Worm (Caenorhabditis elegans): Measurements from ENCODE around the gene K02F6.6.
"Not testable (repeated sequence)": the region's sequence is repeated elsewhere in the genome, so short reads cannot be mapped to it uniquely, and the experiment has no call there.

K02F6.6 gene

DNA sequence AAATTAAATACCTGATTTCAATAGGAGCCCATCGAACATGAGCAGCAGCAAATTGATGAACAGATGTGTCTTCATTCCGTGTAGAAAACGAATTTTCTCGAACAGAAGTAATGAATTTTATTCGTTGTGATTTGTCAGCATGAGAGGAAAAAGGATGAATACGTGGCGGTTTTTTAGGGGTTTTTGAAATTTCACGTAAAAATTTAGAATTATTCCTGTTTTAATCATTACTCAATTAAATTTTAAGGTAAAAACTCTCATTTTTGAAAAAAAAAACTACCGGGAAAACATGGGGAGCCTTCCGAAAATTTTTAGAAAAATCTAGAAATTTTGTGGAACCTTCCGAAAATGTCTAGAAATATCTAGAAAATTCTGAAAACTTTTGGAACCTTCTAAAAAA, 7.2 kb downstream of the K02F6.6 start, which contains the start of gene K02F6.7:
Gene K02F6.7 (minus strand): TSS at position 101 of the 400 bp plus-strand sequence.
- no peak for TF ChIP-seq cey-2 (tag; optimal IDR thresholded peaks at IDR 0.05; ENCODE audit: borderline replicate concordance, insufficient read depth)
- TF ChIP-seq mdt-29 (GFP tag; IDR thresholded peaks at IDR 0.05), result no peak
- no peak for TF ChIP-seq nhr-77 (tag; optimal IDR thresholded peaks at IDR 0.05)
- TF ChIP-seq lin-39 (tag; optimal IDR thresholded peaks at IDR 0.05), result no peak
- no peak for TF ChIP-seq unc-39 (tag; optimal IDR thresholded peaks at IDR 0.05)
- TF ChIP-seq dpl-1 (GFP tag; optimal IDR thresholded peaks at IDR 0.05), result no peak
- no peak for TF ChIP-seq fos-1 (tag; optimal IDR thresholded peaks at IDR 0.05)
- no peak for TF ChIP-seq lin-1 (GFP tag; IDR thresholded peaks at IDR 0.05)
- TF ChIP-seq fkh-10 (GFP tag; optimal IDR thresholded peaks at IDR 0.05), result no peak
- TF ChIP-seq D1046.2 (GFP tag; IDR thresholded peaks at IDR 0.05), result no peak
- no peak for TF ChIP-seq Y48G9A.11 (GFP tag; IDR thresholded peaks at IDR 0.05)

DNA sequence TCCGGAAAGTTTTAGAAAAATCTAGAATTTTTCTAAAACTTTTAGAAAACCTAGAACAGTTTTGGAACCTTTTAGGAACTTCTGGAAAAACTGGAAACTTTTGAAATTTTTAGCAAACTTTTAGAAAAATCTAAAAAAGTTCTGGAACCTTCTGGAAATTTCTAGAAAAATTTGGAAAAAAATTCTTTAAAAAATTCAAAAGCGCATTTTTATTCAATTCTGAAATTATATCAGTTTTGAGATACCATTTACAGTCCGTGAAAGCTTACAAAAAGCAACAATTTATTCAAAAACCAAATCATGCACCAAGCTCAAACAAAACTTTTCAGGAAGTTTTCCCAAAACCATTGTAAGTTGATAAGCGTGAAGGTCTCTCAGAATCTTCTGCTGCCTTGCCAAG, 7.6 kb downstream of the K02F6.6 start, which contains the start of gene K02F6.4:
Gene K02F6.4 (plus strand): TSS at position 301 of the 400 bp plus-strand sequence.
- TF ChIP-seq nhr-41 (GFP tag; IDR thresholded peaks at IDR 0.05) (no peak), zfp-2 (tag; optimal IDR thresholded peaks at IDR 0.05) (no peak), unc-62 (GFP tag; optimal IDR thresholded peaks at IDR 0.05 in 1 of 2) (no peak), unc-62 (tag; optimal IDR thresholded peaks at IDR 0.05) (no peak), mes-2 (tag; optimal IDR thresholded peaks at IDR 0.05; ENCODE audit: poor library complexity, severe bottlenecking) (no peak), F10B5.3 (tag; optimal IDR thresholded peaks at IDR 0.05) (no peak), zip-2 (tag; optimal IDR thresholded peaks at IDR 0.05) (no peak), F26F4.8 (GFP tag; conservative IDR thresholded peaks at IDR 0.05) (no peak), lin-38 (GFP tag; IDR thresholded peaks at IDR 0.05) (no peak), spr-1 (tag; optimal IDR thresholded peaks at IDR 0.05) (no peak)

DNA sequence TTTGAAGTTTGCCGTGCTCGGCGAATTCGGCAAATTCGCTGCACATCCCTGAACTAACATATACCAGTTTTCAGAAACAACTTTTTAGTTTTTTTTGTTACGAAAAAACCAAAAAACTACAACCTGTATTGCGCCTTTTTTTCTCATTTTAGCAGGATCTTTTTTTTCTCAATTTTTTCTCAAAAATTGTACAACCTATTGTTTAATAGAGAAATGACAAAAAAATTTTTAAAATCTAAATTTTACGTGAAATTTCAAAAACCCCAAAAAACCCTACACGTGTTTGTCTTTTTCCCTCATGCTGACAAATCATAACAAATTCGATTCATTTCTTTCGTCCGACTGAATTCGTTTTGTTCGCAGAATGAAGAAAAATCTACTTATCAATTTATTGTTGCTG, 15.3 kb downstream of the K02F6.6 start, which contains the start of gene K02F6.3:
Gene K02F6.3 (plus strand): TSS at position 301 of the 400 bp plus-strand sequence.
- TF ChIP-seq snpc-4 (tag; optimal IDR thresholded peaks at IDR 0.05) (no peak), dpl-1 (GFP tag; optimal IDR thresholded peaks at IDR 0.05) (no peak), daf-12 (tag; optimal IDR thresholded peaks at IDR 0.05) (no peak), arid-1 (GFP tag; conservative IDR thresholded peaks at IDR 0.05) (no peak), hlh-30 (tag; optimal IDR thresholded peaks at IDR 0.05; ENCODE audit: insufficient read depth) (no peak), unc-62 (GFP tag; optimal IDR thresholded peaks at IDR 0.05 in 1 of 2) (no peak), unc-62 (tag; optimal IDR thresholded peaks at IDR 0.05) (no peak), ces-1 (GFP tag; optimal IDR thresholded peaks at IDR 0.05) (no peak), snpc-1.2 (GFP tag; IDR thresholded peaks at IDR 0.05) (no peak), fkh-10 (GFP tag; optimal IDR thresholded peaks at IDR 0.05) (no peak), zip-2 (tag; optimal IDR thresholded peaks at IDR 0.05) (no peak), nhr-77 (tag; optimal IDR thresholded peaks at IDR 0.05) (no peak), duxl-1 (tag; optimal IDR thresholded peaks at IDR 0.05; ENCODE audit: poor library complexity) (no peak)

DNA sequence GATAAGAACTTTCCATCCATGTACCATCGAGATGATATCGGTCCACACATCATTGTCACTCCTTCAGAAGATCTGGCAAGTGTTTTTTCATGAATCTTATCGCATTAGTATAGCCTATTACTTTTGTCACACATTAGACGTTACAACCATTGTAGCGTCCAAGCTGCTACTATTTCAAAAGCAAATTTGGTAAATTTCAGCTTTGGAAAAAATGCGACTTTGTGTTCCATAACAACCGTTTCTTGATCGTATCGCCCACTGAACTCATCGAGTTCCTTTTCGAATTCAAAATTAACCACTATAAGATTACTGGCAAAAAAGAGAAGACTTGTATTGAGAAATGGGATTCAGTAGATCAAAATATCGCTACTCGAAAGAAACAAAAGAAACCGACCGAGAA, 22.4 kb downstream of the K02F6.6 start:
- no peak for TF ChIP-seq zip-11 (GFP tag; IDR thresholded peaks at IDR 0.05)
- TF ChIP-seq aha-1 (tag), result peak; percentile 35
- peak in 1 of 2 experiments; percentile 90 for TF ChIP-seq unc-62 (GFP tag; optimal IDR thresholded peaks at IDR 0.05 in 1 of 2)
- no peak for TF ChIP-seq unc-62 (tag; optimal IDR thresholded peaks at IDR 0.05)

DNA sequence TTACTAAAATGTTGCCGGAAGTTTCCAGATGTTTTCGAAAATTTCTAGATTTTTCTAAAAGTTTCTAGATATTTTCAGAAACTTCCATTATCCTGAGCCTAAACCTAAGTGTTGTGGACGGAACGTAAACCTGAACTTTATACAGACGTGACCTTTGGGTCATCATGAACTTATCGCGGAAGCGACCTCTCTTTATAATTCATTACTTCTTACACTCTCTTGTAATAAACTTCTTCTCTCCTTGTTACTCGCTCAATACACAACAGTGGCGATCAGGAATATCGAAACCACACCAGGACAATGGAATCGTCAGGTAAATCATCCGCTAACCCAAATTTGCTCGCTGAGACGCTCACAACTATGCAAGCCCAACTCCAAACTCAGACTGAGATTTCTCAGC, 23.1 kb downstream of the K02F6.6 start, which contains the start of gene K02F6.1:
Gene K02F6.1 (plus strand): TSS at position 301 of the 400 bp plus-strand sequence.
- TF ChIP-seq nhr-10 (tag; optimal IDR thresholded peaks at IDR 0.05); dmd-6 (GFP tag; IDR thresholded peaks at IDR 0.05); nhr-237 (tag; optimal IDR thresholded peaks at IDR 0.05): not testable (repeated sequence)
